Worm (Caenorhabditis elegans): ENCODE measurements around the gene F09E5.14.
A peak's percentile ranks its signal among the peaks of the same experiment; 100 is the strongest.

F09E5.14 gene

ce11 chrII:5321718-5322286 is 22.9 kb downstream of the F09E5.14 start (continued):
- TF ChIP-seq ztf-26 (tag; optimal IDR thresholded peaks at IDR 0.05) (peak; percentile 79), tbp1 (GFP tag; optimal IDR thresholded peaks at IDR 0.05) (no peak), ceh-79 (tag; optimal IDR thresholded peaks at IDR 0.05) (no peak), snpc-1.3 (tag; optimal IDR thresholded peaks at IDR 0.05; ENCODE audit: insufficient read depth) (no peak), nhr-27 (tag; optimal IDR thresholded peaks at IDR 0.05) (no peak), madf-6 (GFP tag; IDR thresholded peaks at IDR 0.05) (no peak), ets-4 (GFP tag; optimal IDR thresholded peaks at IDR 0.05) (no peak), mel-28 (tag; optimal IDR thresholded peaks at IDR 0.05; ENCODE audit: borderline replicate concordance) (no peak), nfya-2 (GFP tag; IDR thresholded peaks at IDR 0.05) (no peak), egl-18 (GFP tag; IDR thresholded peaks at IDR 0.05) (no peak), mxl-1 (tag; optimal IDR thresholded peaks at IDR 0.05) (no peak), bed-1 (GFP tag; IDR thresholded peaks at IDR 0.05) (no peak), cebp-2 (GFP tag; IDR thresholded peaks at IDR 0.05) (no peak), D2030.7 (GFP tag; IDR thresholded peaks at IDR 0.05) (no peak), K12H6.12 (tag; optimal IDR thresholded peaks at IDR 0.05) (no peak), tlf-1 (GFP tag; optimal IDR thresholded peaks at IDR 0.05) (peak; percentile 9), zfh-2 (GFP tag; conservative IDR thresholded peaks at IDR 0.05) (peak; percentile 98), madf-8 (GFP tag; conservative IDR thresholded peaks at IDR 0.05) (no peak), F37B4.10 (GFP tag; IDR thresholded peaks at IDR 0.05) (no peak), rcor-1 (GFP tag; IDR thresholded peaks at IDR 0.05) (no peak), ztf-18 (tag; optimal IDR thresholded peaks at IDR 0.05) (no peak), F49E8.2 (tag; optimal IDR thresholded peaks at IDR 0.05; ENCODE audit: insufficient read depth) (no peak), fkh-3 (tag; optimal IDR thresholded peaks at IDR 0.05) (no peak), Y56A3A.18 (GFP tag; IDR thresholded peaks at IDR 0.05) (no peak), C17E4.6 (GFP tag; IDR thresholded peaks at IDR 0.05) (no peak), attf-6 (GFP tag; IDR thresholded peaks at IDR 0.05) (no peak), F33H1.4 (GFP tag; IDR thresholded peaks at IDR 0.05) (no peak), lsl-1 (GFP tag; optimal IDR thresholded peaks at IDR 0.05) (no peak), hrde-1 (tag; optimal IDR thresholded peaks at IDR 0.05; ENCODE audit: borderline replicate concordance) (no peak), sea-2 (GFP tag; IDR thresholded peaks at IDR 0.05) (no peak), die-1 (tag; optimal IDR thresholded peaks at IDR 0.05) (no peak), ztf-3 (GFP tag; optimal IDR thresholded peaks at IDR 0.05) (no peak), hmg-1.2 (GFP tag; IDR thresholded peaks at IDR 0.05) (peak; percentile 83), sdz-38 (tag; optimal IDR thresholded peaks at IDR 0.05) (no peak), lir-1 (GFP tag; conservative IDR thresholded peaks at IDR 0.05) (no peak), F23B12.7 (tag; optimal IDR thresholded peaks at IDR 0.05; ENCODE audit: insufficient read depth) (no peak), nfyb-1 (GFP tag; IDR thresholded peaks at IDR 0.05) (0 out of 2 replicates have a peak, but pooled peaks have one; percentile 18), pha-4 (tag; optimal IDR thresholded peaks at IDR 0.05) (no peak), ceh-58 (GFP tag; IDR thresholded peaks at IDR 0.05) (no peak), Y53G8AR.9 (GFP tag; conservative IDR thresholded peaks at IDR 0.05) (no peak), K11D2.4 (GFP tag; IDR thresholded peaks at IDR 0.05) (0 out of 2 replicates have a peak, but pooled peaks have one; percentile 16), ZK185.1 (tag; optimal IDR thresholded peaks at IDR 0.05; ENCODE audit: poor library complexity, severe bottlenecking) (peak; percentile 18), B0261.1 (tag; optimal IDR thresholded peaks at IDR 0.05) (no peak), chd-7 (tag; optimal IDR thresholded peaks at IDR 0.05) (peak; percentile 54), lin-35 (GFP tag; optimal IDR thresholded peaks at IDR 0.05) (no peak), B0336.3 (GFP tag; IDR thresholded peaks at IDR 0.05) (peak; percentile 82), nfya-1 (tag; optimal IDR thresholded peaks at IDR 0.05; ENCODE audit: borderline replicate concordance, insufficient read depth) (no peak), F57C9.4 (tag; optimal IDR thresholded peaks at IDR 0.05) (no peak)

Measured in whole organism, young adult.